Worm (Caenorhabditis elegans) whole organism, early embryonic: ENCODE data around the gene lgc-22.

Source experiments
- F13C5.2 ChIP-seq: sonication (generic microtip); optimal IDR thresholded peaks from 2 replicates; lab custom pipeline; 2017; ENCODE audit warnings: mild to moderate bottlenecking, missing genetic modification characterization, inconsistent platforms, missing compliant biosample characterization
- ama-1 ChIP-seq: fragments of 150-350 bp; optimal IDR thresholded peaks from 2 replicates; lab custom pipeline; 2014
- ceh-36 ChIP-seq: sonication (generic microtip); optimal IDR thresholded peaks from 2 replicates; lab custom pipeline; 2016; ENCODE audit warnings: missing genetic modification characterization, inconsistent platforms, missing compliant biosample characterization
- hmg-4 ChIP-seq: fragments of 200-800 bp; sonication (Bioruptor generic); optimal IDR thresholded peaks from 2 replicates; lab custom pipeline; 2018; ENCODE audit warnings: mild to moderate bottlenecking, missing genetic modification characterization, missing compliant biosample characterization
- hnd-1 ChIP-seq: sonication (generic microtip); optimal IDR thresholded peaks from 2 replicates; lab custom pipeline; 2016; ENCODE audit warnings: missing genetic modification characterization, missing compliant biosample characterization
- scrt-1 ChIP-seq: fragments of 200-800 bp; sonication (Bioruptor generic); IDR thresholded peaks from 2 replicates; pipeline ENCODE4 v1.3.6; 2022; ENCODE audit warnings: missing genetic modification characterization, missing compliant biosample characterization
- tra-4 ChIP-seq: sonication (generic microtip); optimal IDR thresholded peaks from 2 replicates; lab custom pipeline; 2017; ENCODE audit warnings: missing genetic modification characterization, missing compliant biosample characterization

- TF ChIP-seq ama-1 (lab: Kevin White, UChicago) (no peak), F13C5.2 (tag; lab: Kevin White, UChicago) (no peak), hmg-4 (GFP tag; lab: Kevin White, UChicago) (no peak), hnd-1 (tag; lab: Kevin White, UChicago) (no peak), ceh-36 (tag; lab: Kevin White, UChicago) (no peak), tra-4 (tag; lab: Kevin White, UChicago) (no peak), scrt-1 (no peak)
Observed at ce11 chrIV:4317638-4318037, 16.5 kb downstream of the lgc-22 start.
